Worm (Caenorhabditis elegans) whole organism, young adult: ENCODE measurements around the gene zfp-1.
A peak's percentile ranks its signal among the peaks of the same experiment; 100 is the strongest.

Source experiments
- B0019.2 ChIP-seq: fragments of 200-800 bp; sonication (Bioruptor generic); conservative IDR thresholded peaks from 2 replicates; pipeline ENCODE4 v1.3.6; 2022; ENCODE audit warnings: missing genetic modification reagents, missing genetic modification characterization, missing compliant biosample characterization
- F10E7.11 ChIP-seq: sonication (generic microtip); optimal IDR thresholded peaks from 2 replicates; lab custom pipeline; 2017; ENCODE audit warnings: mild to moderate bottlenecking, missing genetic modification characterization, moderate library complexity, missing compliant biosample characterization
- F22D6.2 ChIP-seq: sonication (generic microtip); optimal IDR thresholded peaks from 2 replicates; lab custom pipeline; 2016; ENCODE audit warnings: mild to moderate bottlenecking, missing genetic modification characterization, missing compliant biosample characterization
- F52B5.7 ChIP-seq: sonication (generic microtip); optimal IDR thresholded peaks from 2 replicates; lab custom pipeline; 2016; ENCODE audit warnings: mild to moderate bottlenecking, missing genetic modification characterization, missing compliant biosample characterization
- F55B11.4 ChIP-seq: sonication (generic microtip); optimal IDR thresholded peaks from 2 replicates; lab custom pipeline; 2016; ENCODE audit warnings: missing compliant biosample characterization, missing genetic modification characterization, borderline replicate concordance; ENCODE audit not compliant: insufficient read depth
- T07F8.4 ChIP-seq: sonication (generic microtip); optimal IDR thresholded peaks from 2 replicates; lab custom pipeline; 2016; ENCODE audit warnings: mild to moderate bottlenecking, missing genetic modification characterization, moderate library complexity, missing compliant biosample characterization
- Y67H2A.10 ChIP-seq: fragments of 200-800 bp; sonication (Bioruptor generic); conservative IDR thresholded peaks from 2 replicates; pipeline ENCODE4 v1.3.6; 2022; ENCODE audit warnings: missing genetic modification reagents, missing genetic modification characterization, missing compliant biosample characterization
- Y79H2A.3 ChIP-seq: fragments of 200-800 bp; sonication (Bioruptor generic); conservative IDR thresholded peaks from 2 replicates; pipeline ENCODE4 v1.3.6; 2022; ENCODE audit warnings: missing genetic modification reagents, missing genetic modification characterization, missing compliant biosample characterization
- Y95B8A.8 ChIP-seq: fragments of 200-800 bp; sonication (Bioruptor generic); IDR thresholded peaks from 2 replicates; pipeline ENCODE4 v1.3.6; 2022; ENCODE audit warnings: missing genetic modification reagents, missing genetic modification characterization, missing compliant biosample characterization
- ZK185.1 ChIP-seq: sonication (generic microtip); optimal IDR thresholded peaks from 2 replicates; lab custom pipeline; 2016; ENCODE audit warnings: mild to moderate bottlenecking, missing genetic modification characterization, missing compliant biosample characterization; ENCODE audit not compliant: poor library complexity, severe bottlenecking
- aptf-2 ChIP-seq: fragments of 200-800 bp; sonication (Bioruptor generic); conservative IDR thresholded peaks from 2 replicates; pipeline ENCODE4 v1.3.6; 2022; ENCODE audit warnings: missing genetic modification reagents, missing genetic modification characterization, missing compliant biosample characterization
- atf-7 ChIP-seq: sonication (generic microtip); optimal IDR thresholded peaks from 2 replicates; lab custom pipeline; 2017; ENCODE audit warnings: mild to moderate bottlenecking, missing genetic modification characterization, missing compliant biosample characterization
- attf-5 ChIP-seq: fragments of 200-800 bp; sonication (Bioruptor generic); optimal IDR thresholded peaks from 2 replicates; lab custom pipeline; 2018; ENCODE audit warnings: mild to moderate bottlenecking, missing genetic modification characterization, missing compliant biosample characterization
- bed-1 ChIP-seq: fragments of 200-800 bp; sonication (Bioruptor generic); IDR thresholded peaks from 2 replicates; pipeline ENCODE4 v1.3.6; 2022; ENCODE audit warnings: missing genetic modification reagents, missing genetic modification characterization, missing compliant biosample characterization
- cebp-1 ChIP-seq, 2 experiments: fragments of 200-800 bp in 1 of 2; sonication (Bioruptor generic) in 1 of 2; sonication (generic microtip) in 1 of 2; IDR thresholded peaks in 1 of 2; optimal IDR thresholded peaks in 1 of 2; 2 replicates each; pipeline versions ENCODE4 v1.3.6 to Lab custom; 2017 to 2022; ENCODE audit warnings: missing compliant biosample characterization in 2 of 2, missing genetic modification characterization in 2 of 2, mild to moderate bottlenecking in 1 of 2, missing genetic modification reagents in 1 of 2, moderate library complexity in 1 of 2
- ceh-79 ChIP-seq: sonication (generic microtip); optimal IDR thresholded peaks from 2 replicates; lab custom pipeline; 2017; ENCODE audit warnings: mild to moderate bottlenecking, missing genetic modification characterization, missing compliant biosample characterization
- die-1 ChIP-seq: sonication (generic microtip); optimal IDR thresholded peaks from 2 replicates; lab custom pipeline; 2016; ENCODE audit warnings: missing genotype, mild to moderate bottlenecking, missing genetic modification characterization, missing compliant biosample characterization
- dpff-1 ChIP-seq: sonication (generic microtip); optimal IDR thresholded peaks from 2 replicates; lab custom pipeline; 2017; ENCODE audit warnings: mild to moderate bottlenecking, missing genetic modification characterization, missing compliant biosample characterization
- ekl-4 ChIP-seq: fragments of 200-800 bp; sonication (Bioruptor generic); IDR thresholded peaks from 2 replicates; pipeline ENCODE4 v1.3.6; 2022; ENCODE audit warnings: missing genetic modification reagents, missing genetic modification characterization, missing compliant biosample characterization
- ets-4 ChIP-seq: fragments of 200-800 bp; sonication (Bioruptor generic); optimal IDR thresholded peaks from 2 replicates; lab custom pipeline; 2018; ENCODE audit warnings: mild to moderate bottlenecking, missing genetic modification characterization, missing compliant biosample characterization
- fkh-3 ChIP-seq: sonication (generic microtip); optimal IDR thresholded peaks from 2 replicates; lab custom pipeline; 2016; ENCODE audit warnings: mild to moderate bottlenecking, missing genetic modification characterization, missing compliant biosample characterization
- hlh-12 ChIP-seq: sonication (generic microtip); optimal IDR thresholded peaks from 2 replicates; lab custom pipeline; 2016; ENCODE audit warnings: missing genetic modification characterization, missing compliant biosample characterization
- hsf-1 ChIP-seq: fragments of 200-800 bp; sonication (Bioruptor generic); IDR thresholded peaks from 2 replicates; pipeline ENCODE4 v1.3.6; 2022; ENCODE audit warnings: missing genetic modification reagents, missing genetic modification characterization, missing compliant biosample characterization
- let-607 ChIP-seq, 2 experiments: fragments of 200-800 bp in 1 of 2; sonication (Bioruptor generic) in 1 of 2; sonication (generic microtip) in 1 of 2; optimal IDR thresholded peaks; 2 replicates each; lab custom pipeline; 2016 to 2018; ENCODE audit warnings: mild to moderate bottlenecking in 2 of 2, missing compliant biosample characterization in 2 of 2, missing genetic modification characterization in 2 of 2, moderate library complexity in 2 of 2, missing genotype in 1 of 2
- lin-40 ChIP-seq: sonication (generic microtip); optimal IDR thresholded peaks from 2 replicates; lab custom pipeline; 2016; ENCODE audit warnings: missing genetic modification characterization, mild to moderate bottlenecking, missing compliant biosample characterization, missing genotype, missing genetic modification reagents
- lsl-1 ChIP-seq: fragments of 200-800 bp; sonication (Bioruptor generic); optimal IDR thresholded peaks from 2 replicates; lab custom pipeline; 2018; ENCODE audit warnings: mild to moderate bottlenecking, missing genetic modification characterization, moderate library complexity, missing compliant biosample characterization
- lsy-27 ChIP-seq: sonication (generic microtip); optimal IDR thresholded peaks from 2 replicates; lab custom pipeline; 2017; ENCODE audit warnings: missing genetic modification characterization, mild to moderate bottlenecking, missing compliant biosample characterization, antibody characterized with exemption, missing genotype, borderline replicate concordance; ENCODE audit not compliant: insufficient read depth
- mes-4 ChIP-seq: sonication (generic microtip); optimal IDR thresholded peaks from 2 replicates; lab custom pipeline; 2016; ENCODE audit warnings: missing genotype, missing genetic modification characterization, missing compliant biosample characterization
- mxl-1 ChIP-seq: sonication (generic microtip); optimal IDR thresholded peaks from 2 replicates; lab custom pipeline; 2016; ENCODE audit warnings: missing genetic modification characterization, missing compliant biosample characterization
- nfyb-1 ChIP-seq: fragments of 200-800 bp; sonication (Bioruptor generic); IDR thresholded peaks from 2 replicates; pipeline ENCODE4 v1.3.6; 2022; ENCODE audit warnings: missing genetic modification reagents, missing genetic modification characterization, missing compliant biosample characterization
- nhr-120 ChIP-seq: fragments of 200-800 bp; sonication (Bioruptor generic); IDR thresholded peaks from 2 replicates; pipeline ENCODE4 v1.3.6; 2022; ENCODE audit warnings: missing genetic modification characterization, missing compliant biosample characterization
- nhr-80 ChIP-seq: sonication (generic microtip); optimal IDR thresholded peaks from 2 replicates; lab custom pipeline; 2016; ENCODE audit warnings: missing genetic modification characterization, missing compliant biosample characterization
- pbrm-1 ChIP-seq: fragments of 200-800 bp; sonication (Bioruptor generic); IDR thresholded peaks from 2 replicates; pipeline ENCODE4 v1.3.6; 2022; ENCODE audit warnings: missing genetic modification reagents, missing genetic modification characterization, missing compliant biosample characterization
- rec-8 ChIP-seq, 2 experiments: sonication (generic microtip); optimal IDR thresholded peaks; 2 replicates each; lab custom pipeline; 2016; ENCODE audit warnings: mild to moderate bottlenecking in 2 of 2, missing genetic modification characterization in 2 of 2, missing genetic modification reagents in 2 of 2, missing genotype in 2 of 2, missing biosample characterization in 1 of 2, missing compliant biosample characterization in 1 of 2, moderate library complexity in 1 of 2
- repo-1 ChIP-seq: sonication (generic microtip); optimal IDR thresholded peaks from 2 replicates; lab custom pipeline; 2017; ENCODE audit warnings: mild to moderate bottlenecking, missing genetic modification characterization, missing compliant biosample characterization
- sdz-38 ChIP-seq: sonication (generic microtip); optimal IDR thresholded peaks from 2 replicates; lab custom pipeline; 2016; ENCODE audit warnings: missing genotype, missing genetic modification characterization, missing compliant biosample characterization
- snpc-1.1 ChIP-seq: sonication (generic microtip); optimal IDR thresholded peaks from 2 replicates; lab custom pipeline; 2017; ENCODE audit warnings: missing genetic modification characterization, mild to moderate bottlenecking, missing compliant biosample characterization, antibody characterized with exemption, moderate library complexity, missing genotype, missing genetic modification reagents; ENCODE audit not compliant: insufficient read depth
- somi-1 ChIP-seq: fragments of 200-800 bp; sonication (Bioruptor generic); optimal IDR thresholded peaks from 2 replicates; lab custom pipeline; 2018; ENCODE audit warnings: mild to moderate bottlenecking, missing genetic modification characterization, missing compliant biosample characterization
- tbp1 ChIP-seq: fragments of 200-800 bp; sonication (Bioruptor generic); optimal IDR thresholded peaks from 2 replicates; lab custom pipeline; 2018; ENCODE audit warnings: mild to moderate bottlenecking, missing genetic modification characterization, missing compliant biosample characterization
- unc-62 ChIP-seq: fragments of 150-350 bp; optimal IDR thresholded peaks from 2 replicates; lab custom pipeline; 2014; ENCODE audit warnings: missing biosample characterization, missing genetic modification reagents, missing genetic modification characterization
- xnd-1 ChIP-seq: sonication (generic microtip); optimal IDR thresholded peaks from 2 replicates; lab custom pipeline; 2016; ENCODE audit warnings: missing genotype, missing genetic modification reagents, missing genetic modification characterization, missing compliant biosample characterization
- ztf-18 ChIP-seq: sonication (generic microtip); optimal IDR thresholded peaks from 2 replicates; lab custom pipeline; 2016; ENCODE audit warnings: missing genotype, mild to moderate bottlenecking, missing genetic modification characterization, missing compliant biosample characterization
- ztf-22 ChIP-seq: fragments of 200-800 bp; sonication (Bioruptor generic); optimal IDR thresholded peaks from 2 replicates; lab custom pipeline; 2018; ENCODE audit warnings: mild to moderate bottlenecking, missing genetic modification characterization, moderate library complexity, missing compliant biosample characterization
- ztf-26 ChIP-seq: sonication (generic microtip); optimal IDR thresholded peaks from 2 replicates; lab custom pipeline; 2017; ENCODE audit warnings: missing genetic modification characterization, missing compliant biosample characterization
- ztf-3 ChIP-seq: fragments of 200-800 bp; sonication (Bioruptor generic); optimal IDR thresholded peaks from 2 replicates; lab custom pipeline; 2018; ENCODE audit warnings: mild to moderate bottlenecking, missing genetic modification characterization, missing compliant biosample characterization

Gene zfp-1

ce11 chrIII:8782080-8782479 lies 9.3 kb upstream of the zfp-1 start:
- TF ChIP-seq aptf-2 (GFP tag; lab: Robert Waterston, UW) (no peak), cebp-1 (GFP tag; IDR thresholded peaks at IDR 0.05; lab: Robert Waterston, UW) (no peak), cebp-1 (tag; optimal IDR thresholded peaks at IDR 0.05; lab: Kevin White, UChicago) (peak; percentile 68)

- peak; percentile 90 for TF ChIP-seq nhr-80 (tag; lab: Kevin White, UChicago)
- peak; percentile 25 for TF ChIP-seq tbp1
- no peak for TF ChIP-seq mxl-1
- no peak for TF ChIP-seq ceh-79
- TF ChIP-seq ets-4 (GFP tag; lab: Kevin White, UChicago), result no peak
- TF ChIP-seq F55B11.4, result no peak
- peak; percentile 75 for TF ChIP-seq ztf-26
- no peak for TF ChIP-seq ztf-18 (tag; lab: Kevin White, UChicago)
- TF ChIP-seq Y79H2A.3 (GFP tag; lab: Robert Waterston, UW), result no peak
- TF ChIP-seq somi-1 (GFP tag; lab: Kevin White, UChicago), result peak; percentile 65
- TF ChIP-seq xnd-1 (tag; lab: Kevin White, UChicago), result no peak
- TF ChIP-seq cebp-1 (GFP tag; IDR thresholded peaks at IDR 0.05; lab: Robert Waterston, UW), result 0 out of 2 replicates have a peak, but pooled peaks have one; percentile 35
- TF ChIP-seq cebp-1 (tag; optimal IDR thresholded peaks at IDR 0.05; lab: Kevin White, UChicago), result peak; percentile 44
- no peak for TF ChIP-seq T07F8.4 (tag; lab: Kevin White, UChicago)
- TF ChIP-seq die-1 (tag; lab: Kevin White, UChicago), result peak; percentile 44
- no peak for TF ChIP-seq nhr-120 (GFP tag; lab: Robert Waterston, UW)
- no peak for TF ChIP-seq F10E7.11 (tag; lab: Kevin White, UChicago)
- no peak for TF ChIP-seq fkh-3
- peak; percentile 7 for TF ChIP-seq F22D6.2
- peak; percentile 30 for TF ChIP-seq ztf-22 (GFP tag; lab: Kevin White, UChicago)
- no peak for TF ChIP-seq lsl-1 (GFP tag; lab: Kevin White, UChicago)
- TF ChIP-seq ekl-4 (GFP tag; lab: Robert Waterston, UW), result no peak
- TF ChIP-seq hlh-12 (tag; lab: Kevin White, UChicago), result no peak
- TF ChIP-seq atf-7, result peak; percentile 47
- no peak for TF ChIP-seq ztf-3
- TF ChIP-seq hsf-1, result no peak
- no peak for TF ChIP-seq pbrm-1
- peak; percentile 49 for TF ChIP-seq attf-5 (GFP tag; lab: Kevin White, UChicago)
- no peak for TF ChIP-seq F52B5.7
- TF ChIP-seq repo-1 (tag; lab: Kevin White, UChicago), result no peak
- no peak for TF ChIP-seq dpff-1 (tag; lab: Kevin White, UChicago)
- no peak for TF ChIP-seq sdz-38 (tag; lab: Kevin White, UChicago)
- TF ChIP-seq bed-1 (GFP tag; lab: Robert Waterston, UW), result no peak
- peak; percentile 23; the same call in 1 of the 2 replicates for TF ChIP-seq nfyb-1 (GFP tag; lab: Robert Waterston, UW)
- TF ChIP-seq rec-8 (tag; optimal IDR thresholded peaks at IDR 0.05; lab: Kevin White, UChicago), result no peak
- TF ChIP-seq unc-62, result peak; percentile 44
- TF ChIP-seq snpc-1.1 (tag; lab: Kevin White, UChicago), result no peak
- TF ChIP-seq mes-4, result no peak
- no peak for TF ChIP-seq Y95B8A.8 (GFP tag; lab: Robert Waterston, UW)
- TF ChIP-seq Y67H2A.10 (GFP tag; lab: Robert Waterston, UW), result no peak
- no peak for TF ChIP-seq ZK185.1 (tag; lab: Kevin White, UChicago)
- peak in 1 of 2 experiments; percentile 37 for TF ChIP-seq let-607 (tag; optimal IDR thresholded peaks at IDR 0.05; lab: Kevin White, UChicago)
- TF ChIP-seq lsy-27 (tag; lab: Kevin White, UChicago), result no peak
- TF ChIP-seq lin-40, result peak; percentile 44
- TF ChIP-seq aptf-2 (GFP tag; lab: Robert Waterston, UW), result no peak
- TF ChIP-seq B0019.2, result no peak
Observed at ce11 chrIII:8782744-8783143, 8.6 kb upstream of the zfp-1 start.
